Worm (Caenorhabditis elegans): ENCODE results near the gene ifa-4.

Gene ifa-4

ce11 chrX:4914464-4914863 lies 1.3 kb downstream of the ifa-4 start:
- TF ChIP-seq tbx-11 (GFP tag; IDR thresholded peaks at IDR 0.05) (no peak), ceh-13 (GFP tag; optimal IDR thresholded peaks at IDR 0.05) (no peak), tbx-37 (GFP tag; conservative IDR thresholded peaks at IDR 0.05) (no peak), ets-7 (tag; optimal IDR thresholded peaks at IDR 0.05) (no peak), hmg-4 (GFP tag; optimal IDR thresholded peaks at IDR 0.05) (no peak)

- TF ChIP-seq hnd-1 (tag; optimal IDR thresholded peaks at IDR 0.05) (no peak), ets-7 (tag; optimal IDR thresholded peaks at IDR 0.05) (no peak), tbx-37 (GFP tag; conservative IDR thresholded peaks at IDR 0.05) (no peak)
Measured at ce11 chrX:4911287-4911876, 4.4 kb downstream of the ifa-4 start.

- TF ChIP-seq ama-1 (optimal IDR thresholded peaks at IDR 0.05) (no peak), B0310.2 (tag; optimal IDR thresholded peaks at IDR 0.05) (no peak), sea-1 (GFP tag; conservative IDR thresholded peaks at IDR 0.05) (no peak), hmg-4 (GFP tag; optimal IDR thresholded peaks at IDR 0.05) (no peak), tbx-37 (GFP tag; conservative IDR thresholded peaks at IDR 0.05) (no peak), hnd-1 (tag; optimal IDR thresholded peaks at IDR 0.05) (no peak), hmbx-1 (tag; optimal IDR thresholded peaks at IDR 0.05) (no peak), pes-1 (GFP tag; IDR thresholded peaks at IDR 0.05) (no peak), tra-4 (tag; optimal IDR thresholded peaks at IDR 0.05) (no peak), ceh-36 (tag; optimal IDR thresholded peaks at IDR 0.05) (no peak), ets-7 (tag; optimal IDR thresholded peaks at IDR 0.05) (no peak), ceh-13 (GFP tag; optimal IDR thresholded peaks at IDR 0.05) (no peak), F13C5.2 (tag; optimal IDR thresholded peaks at IDR 0.05) (no peak), tbx-11 (GFP tag; IDR thresholded peaks at IDR 0.05) (no peak), scrt-1 (GFP tag; IDR thresholded peaks at IDR 0.05) (no peak), aly-1 (tag; optimal IDR thresholded peaks at IDR 0.05) (no peak), flt-1 (GFP tag; IDR thresholded peaks at IDR 0.05) (no peak)
Measured at ce11 chrX:4905804-4906203, 10.0 kb downstream of the ifa-4 start, which contains the start of gene K05B2.2. K05B2.2 (plus strand) TSS chrX:4906081.

- no peak for TF ChIP-seq tra-4 (tag; optimal IDR thresholded peaks at IDR 0.05)
- TF ChIP-seq tbx-11 (GFP tag; IDR thresholded peaks at IDR 0.05): no peak
- TF ChIP-seq F13C5.2 (tag; optimal IDR thresholded peaks at IDR 0.05): no peak
- no peak for TF ChIP-seq hmg-4 (GFP tag; optimal IDR thresholded peaks at IDR 0.05)
- TF ChIP-seq flt-1 (GFP tag; IDR thresholded peaks at IDR 0.05): no peak
- no peak for TF ChIP-seq hmbx-1 (tag; optimal IDR thresholded peaks at IDR 0.05)
- TF ChIP-seq ets-7 (tag; optimal IDR thresholded peaks at IDR 0.05): no peak
- no peak for TF ChIP-seq scrt-1 (GFP tag; IDR thresholded peaks at IDR 0.05)
Measured at ce11 chrX:4902376-4902775, 13.4 kb downstream of the ifa-4 start.

ce11 chrX:4901974-4902373 lies 13.8 kb downstream of the ifa-4 start:
- TF ChIP-seq sea-1 (GFP tag; conservative IDR thresholded peaks at IDR 0.05) (no peak), B0310.2 (tag; optimal IDR thresholded peaks at IDR 0.05) (no peak), ama-1 (optimal IDR thresholded peaks at IDR 0.05) (no peak), tbx-37 (GFP tag; conservative IDR thresholded peaks at IDR 0.05) (no peak), hmbx-1 (tag; optimal IDR thresholded peaks at IDR 0.05) (no peak), F13C5.2 (tag; optimal IDR thresholded peaks at IDR 0.05) (no peak), ceh-36 (tag; optimal IDR thresholded peaks at IDR 0.05) (no peak), hmg-4 (GFP tag; optimal IDR thresholded peaks at IDR 0.05) (no peak), flt-1 (GFP tag; IDR thresholded peaks at IDR 0.05) (no peak), tbx-11 (GFP tag; IDR thresholded peaks at IDR 0.05) (no peak), hnd-1 (tag; optimal IDR thresholded peaks at IDR 0.05) (no peak), aly-1 (tag; optimal IDR thresholded peaks at IDR 0.05) (no peak)

DNA sequence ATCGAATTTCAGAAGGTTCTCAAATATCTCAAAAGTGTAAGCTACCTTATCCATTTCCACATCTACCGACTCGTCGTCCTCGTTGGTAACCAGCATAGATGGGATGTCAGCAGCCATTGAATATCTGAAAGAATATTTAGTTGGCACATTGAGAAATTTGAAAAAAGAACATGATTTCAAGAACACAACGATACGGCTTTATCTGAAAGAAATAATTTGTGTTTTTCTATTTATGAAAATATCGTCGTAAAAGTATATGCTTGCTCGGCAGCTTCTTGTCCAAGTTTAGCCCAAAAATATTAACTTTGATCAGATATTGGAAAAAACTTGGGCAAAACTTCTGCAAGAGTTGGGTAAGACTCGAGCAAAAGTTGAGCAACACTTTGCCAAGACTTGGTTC lies 15.1 kb downstream of the ifa-4 start, which contains the start of gene T07F12.4:
Gene T07F12.4, minus strand, starts transcription at position 130 of the 400 bp plus-strand sequence.
- TF ChIP-seq hnd-1 (tag; optimal IDR thresholded peaks at IDR 0.05) (no peak), hmg-4 (GFP tag; optimal IDR thresholded peaks at IDR 0.05) (no peak), F13C5.2 (tag; optimal IDR thresholded peaks at IDR 0.05) (no peak), hmbx-1 (tag; optimal IDR thresholded peaks at IDR 0.05) (no peak), ets-7 (tag; optimal IDR thresholded peaks at IDR 0.05) (no peak), ama-1 (optimal IDR thresholded peaks at IDR 0.05) (no peak), tbx-37 (GFP tag; conservative IDR thresholded peaks at IDR 0.05) (no peak), ceh-36 (tag; optimal IDR thresholded peaks at IDR 0.05) (no peak), ceh-13 (GFP tag; optimal IDR thresholded peaks at IDR 0.05) (no peak), pes-1 (GFP tag; IDR thresholded peaks at IDR 0.05) (no peak), sea-1 (GFP tag; conservative IDR thresholded peaks at IDR 0.05) (no peak), tbx-11 (GFP tag; IDR thresholded peaks at IDR 0.05) (no peak), flt-1 (GFP tag; IDR thresholded peaks at IDR 0.05) (no peak), tra-4 (tag; optimal IDR thresholded peaks at IDR 0.05) (no peak), aly-1 (tag; optimal IDR thresholded peaks at IDR 0.05) (no peak)

DNA sequence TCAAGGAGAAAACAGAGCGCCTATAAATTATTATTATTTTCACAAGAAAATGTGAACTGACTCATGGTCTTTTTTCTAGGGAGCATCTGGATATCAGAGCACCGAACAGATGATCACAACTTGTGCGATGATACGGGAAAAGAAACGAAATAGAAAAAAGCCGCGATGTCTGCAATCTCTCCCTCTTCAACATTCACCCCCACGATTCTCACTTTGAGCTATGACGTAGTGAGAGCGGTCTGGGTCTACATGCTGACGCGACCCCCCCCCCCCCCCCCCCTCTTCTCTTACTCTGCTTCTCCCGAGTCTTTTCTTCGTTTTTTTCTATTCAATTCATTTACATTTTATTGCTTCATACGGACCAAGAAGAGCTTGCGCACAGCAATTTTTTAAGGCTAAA lies 16.2 kb downstream of the ifa-4 start:
- peak; percentile 37 for TF ChIP-seq hmg-4 (GFP tag; optimal IDR thresholded peaks at IDR 0.05)
- TF ChIP-seq ceh-36 (tag; optimal IDR thresholded peaks at IDR 0.05): no peak

- TF ChIP-seq B0310.2 (tag; optimal IDR thresholded peaks at IDR 0.05) (no peak), hmbx-1 (tag; optimal IDR thresholded peaks at IDR 0.05) (no peak), ceh-13 (GFP tag; optimal IDR thresholded peaks at IDR 0.05) (no peak), scrt-1 (GFP tag; IDR thresholded peaks at IDR 0.05) (no peak), tbx-11 (GFP tag; IDR thresholded peaks at IDR 0.05) (no peak), pes-1 (GFP tag; IDR thresholded peaks at IDR 0.05) (no peak), hnd-1 (tag; optimal IDR thresholded peaks at IDR 0.05) (no peak), ama-1 (optimal IDR thresholded peaks at IDR 0.05) (no peak), ets-7 (tag; optimal IDR thresholded peaks at IDR 0.05) (no peak), hmg-4 (GFP tag; optimal IDR thresholded peaks at IDR 0.05) (no peak), tbx-37 (GFP tag; conservative IDR thresholded peaks at IDR 0.05) (no peak)
Measured at ce11 chrX:4895223-4895622, 20.6 kb downstream of the ifa-4 start.
